Fruit fly (Drosophila melanogaster): ENCODE results near the gene CG17129.

The CG17129 gene

DNA sequence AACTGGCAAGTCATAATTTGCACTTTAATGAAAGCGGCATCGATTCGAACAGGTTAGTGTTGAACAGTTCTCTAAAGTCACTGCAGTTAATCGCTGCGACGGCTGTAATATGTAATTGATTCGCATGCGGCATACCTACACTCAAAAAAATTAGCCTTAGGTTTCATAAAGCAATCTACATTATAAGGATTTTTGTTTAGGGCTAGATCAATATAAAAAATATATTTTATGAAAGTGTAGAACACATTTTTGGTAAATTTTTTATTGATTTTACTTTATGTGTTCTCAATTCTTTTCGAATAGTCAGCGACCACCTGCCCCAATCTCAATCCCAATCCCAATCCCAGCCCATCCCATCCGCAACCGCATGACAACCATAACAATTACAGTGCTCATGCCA is 21.8 kb downstream of the CG17129 start (continued):
- TF ChIP-seq tio (GFP tag; optimal IDR thresholded peaks at IDR 0.05) (no peak), CG17359 (tag; optimal IDR thresholded peaks at IDR 0.05) (no peak), CG4424 (GFP tag; optimal IDR thresholded peaks at IDR 0.05) (no peak), Hmx (GFP tag; optimal IDR thresholded peaks at IDR 0.05) (no peak), CG13775 (GFP tag; optimal IDR thresholded peaks at IDR 0.05) (no peak), PHDP (tag; optimal IDR thresholded peaks at IDR 0.05) (no peak)

DNA sequence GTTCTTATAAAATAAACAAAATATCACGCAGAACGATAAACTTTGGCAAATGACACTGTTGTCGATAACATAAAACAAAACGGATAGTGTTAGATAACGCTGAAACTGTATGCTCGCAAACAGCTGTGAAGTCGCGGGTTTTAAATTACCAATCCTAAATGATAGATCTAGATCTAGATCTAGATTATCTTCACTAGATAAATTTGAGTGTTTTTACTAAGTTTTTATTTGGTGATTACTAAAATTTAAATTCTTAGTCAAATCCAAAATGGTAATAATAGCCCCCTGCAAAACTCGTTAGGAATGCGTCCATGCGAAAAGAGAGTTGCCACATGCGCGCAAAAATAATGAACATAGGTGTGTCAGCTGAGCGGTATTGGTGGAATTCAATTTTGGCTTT is 26.1 kb downstream of the CG17129 start, which contains the start of the genes MED30 and Rev1:
TSS of gene MED30 (minus strand) at position 71 of the 400 bp plus-strand sequence.
TSS of gene Rev1 (plus strand) at position 345 of the 400 bp plus-strand sequence.
- TF ChIP-seq CG1233 (GFP tag; optimal IDR thresholded peaks at IDR 0.05): peak; percentile 87
- TF ChIP-seq ara (GFP tag; IDR thresholded peaks at IDR 0.05): peak; percentile 86
- TF ChIP-seq NK7.1 (GFP tag; optimal IDR thresholded peaks at IDR 0.05): peak; percentile 92
- TF ChIP-seq MTF-1 (GFP tag; optimal IDR thresholded peaks at IDR 0.05; ENCODE audit: borderline replicate concordance): peak; percentile 81
- peak; percentile 91 for TF ChIP-seq CG18476 (GFP tag; optimal IDR thresholded peaks at IDR 0.05)
- TF ChIP-seq CG7745 (tag; optimal IDR thresholded peaks at IDR 0.05): peak; percentile 17
- peak; percentile 92 for TF ChIP-seq stwl (tag; optimal IDR thresholded peaks at IDR 0.05)
- no peak for TF ChIP-seq sc (optimal IDR thresholded peaks at IDR 0.05)
- peak; percentile 53 for TF ChIP-seq sc (GFP tag; optimal IDR thresholded peaks at IDR 0.05)
- peak; percentile 88 for TF ChIP-seq Rx (GFP tag; IDR thresholded peaks at IDR 0.05)
- TF ChIP-seq Nf-YB (GFP tag; optimal IDR thresholded peaks at IDR 0.05): peak; percentile 77
- TF ChIP-seq CG15011 (GFP tag; optimal IDR thresholded peaks at IDR 0.05): no peak
- no peak for TF ChIP-seq amos (GFP tag; IDR thresholded peaks at IDR 0.05; ENCODE audit: partially characterized antibody)
- TF ChIP-seq usp (GFP tag; optimal IDR thresholded peaks at IDR 0.05): no peak
- TF ChIP-seq CG14050 (GFP tag; IDR thresholded peaks at IDR 0.05): peak; percentile 81
- peak; percentile 91 for TF ChIP-seq Bdp1 (GFP tag; optimal IDR thresholded peaks at IDR 0.05)
- peak; percentile 96 for TF ChIP-seq gem (tag; optimal IDR thresholded peaks at IDR 0.05)
- TF ChIP-seq PHDP (tag; optimal IDR thresholded peaks at IDR 0.05): peak; percentile 95
- TF ChIP-seq CG13424 (tag; optimal IDR thresholded peaks at IDR 0.05): peak; percentile 94
- TF ChIP-seq nerfin-1 (tag; optimal IDR thresholded peaks at IDR 0.05): peak; percentile 89
- TF ChIP-seq bab2 (GFP tag; optimal IDR thresholded peaks at IDR 0.05): peak; percentile 98
- no peak for TF ChIP-seq CG17568 (GFP tag; optimal IDR thresholded peaks at IDR 0.05)
- peak; percentile 81 for TF ChIP-seq wek (GFP tag; optimal IDR thresholded peaks at IDR 0.05)
- TF ChIP-seq CG13894 (tag; optimal IDR thresholded peaks at IDR 0.05): no peak
- peak; percentile 96 for TF ChIP-seq pnt (GFP tag; optimal IDR thresholded peaks at IDR 0.05)
- peak; percentile 93 for TF ChIP-seq tup (GFP tag; optimal IDR thresholded peaks at IDR 0.05)
- peak; percentile 88 for TF ChIP-seq YL-1 (GFP tag; optimal IDR thresholded peaks at IDR 0.05)
- TF ChIP-seq sima (GFP tag; optimal IDR thresholded peaks at IDR 0.05): peak; percentile 71
- TF ChIP-seq croc (GFP tag; conservative IDR thresholded peaks at IDR 0.05): peak; percentile 66
- peak; percentile 7 for TF ChIP-seq CG15479 (GFP tag; optimal IDR thresholded peaks at IDR 0.05)
- peak; percentile 46; the same call in 1 of the 2 replicates for TF ChIP-seq hbn (GFP tag; IDR thresholded peaks at IDR 0.05; ENCODE audit: partially characterized antibody)
- TF ChIP-seq jigr1 (GFP tag; IDR thresholded peaks at IDR 0.05): 0 out of 3 replicates have a peak, but pooled peaks have one; percentile 6
- peak; percentile 96 for TF ChIP-seq CG9609 (GFP tag; optimal IDR thresholded peaks at IDR 0.05)
- TF ChIP-seq CG11560 (tag; IDR thresholded peaks at IDR 0.05): peak; percentile 77
- peak; percentile 84 for TF ChIP-seq CG1529 (GFP tag; optimal IDR thresholded peaks at IDR 0.05)
- peak; percentile 95 for TF ChIP-seq her (GFP tag; optimal IDR thresholded peaks at IDR 0.05)
- TF ChIP-seq CG3407 (GFP tag; optimal IDR thresholded peaks at IDR 0.05): peak; percentile 73
- TF ChIP-seq so (GFP tag; IDR thresholded peaks at IDR 0.05): peak; percentile 88; the same call in 2 of the 3 replicates
- TF ChIP-seq Dek (tag; optimal IDR thresholded peaks at IDR 0.05): peak; percentile 93
- TF ChIP-seq CG13287 (GFP tag; IDR thresholded peaks at IDR 0.05; ENCODE audit: partially characterized antibody): peak; percentile 75
- TF ChIP-seq CG2116 (GFP tag; optimal IDR thresholded peaks at IDR 0.05): peak; percentile 96
- peak; percentile 88 for TF ChIP-seq Myb (GFP tag; optimal IDR thresholded peaks at IDR 0.05)
- TF ChIP-seq klu (GFP tag; IDR thresholded peaks at IDR 0.05): peak; percentile 79
- TF ChIP-seq E2f1 (GFP tag; IDR thresholded peaks at IDR 0.05): peak; percentile 84
